Worm (Caenorhabditis elegans): Measurements from ENCODE around the gene dhs-29.

Gene dhs-29

ce11 chrX:7651219-7651958 is 13.3 kb downstream of the dhs-29 start (continued):
- TF ChIP-seq unc-62 (GFP tag; optimal IDR thresholded peaks at IDR 0.05 in 1 of 2), result peak in 1 of 2 experiments; percentile 60
- TF ChIP-seq unc-62 (tag; optimal IDR thresholded peaks at IDR 0.05), result no peak
- no peak for TF ChIP-seq tag-97 (GFP tag; IDR thresholded peaks at IDR 0.05)
- no peak for TF ChIP-seq ceh-82 (tag; optimal IDR thresholded peaks at IDR 0.05)
- TF ChIP-seq F37D6.2 (tag; optimal IDR thresholded peaks at IDR 0.05), result peak; percentile 29
- TF ChIP-seq aly-2 (tag; optimal IDR thresholded peaks at IDR 0.05), result no peak
- TF ChIP-seq aha-1 (tag), result peak; percentile 58
- TF ChIP-seq nhr-10 (tag; optimal IDR thresholded peaks at IDR 0.05), result no peak
- no peak for TF ChIP-seq gei-8 (GFP tag; optimal IDR thresholded peaks at IDR 0.05)
- TF ChIP-seq ama-1 (optimal IDR thresholded peaks at IDR 0.05), result no peak
- TF ChIP-seq lin-39 (tag; optimal IDR thresholded peaks at IDR 0.05), result no peak
- TF ChIP-seq dmd-8 (GFP tag; IDR thresholded peaks at IDR 0.05), result no peak
- no peak for TF ChIP-seq unc-39 (tag; optimal IDR thresholded peaks at IDR 0.05)
- no peak for TF ChIP-seq D1046.2 (GFP tag; IDR thresholded peaks at IDR 0.05)
- 0 out of 2 replicates have a peak, but pooled peaks have one; percentile 62 for TF ChIP-seq php-3 (GFP tag; IDR thresholded peaks at IDR 0.05)
- TF ChIP-seq hlh-11 (tag; optimal IDR thresholded peaks at IDR 0.05), result peak; percentile 53
- no peak for TF ChIP-seq madf-5 (GFP tag; IDR thresholded peaks at IDR 0.05)
- TF ChIP-seq lin-29 (GFP tag; IDR thresholded peaks at IDR 0.05), result no peak
- no peak for TF ChIP-seq mdt-29 (GFP tag; IDR thresholded peaks at IDR 0.05)
- TF ChIP-seq ztf-11 (tag; optimal IDR thresholded peaks at IDR 0.05), result no peak
- TF ChIP-seq Y48G9A.11 (GFP tag; IDR thresholded peaks at IDR 0.05), result no peak
- no peak for TF ChIP-seq ztf-7 (tag; optimal IDR thresholded peaks at IDR 0.05)
- TF ChIP-seq daf-16 (GFP tag; optimal IDR thresholded peaks at IDR 0.05), result peak in 1 of 2 experiments; percentile 11
- no peak for TF ChIP-seq daf-16 (tag; optimal IDR thresholded peaks at IDR 0.05)
- TF ChIP-seq ZK546.5 (tag; optimal IDR thresholded peaks at IDR 0.05), result no peak
- no peak for TF ChIP-seq F10B5.3 (tag; optimal IDR thresholded peaks at IDR 0.05)
- peak; percentile 54; the same call in 1 of the 2 replicates for TF ChIP-seq madf-9 (GFP tag; conservative IDR thresholded peaks at IDR 0.05)
- no peak for TF ChIP-seq nhr-11 (tag; optimal IDR thresholded peaks at IDR 0.05)
- TF ChIP-seq ctbp-1 (GFP tag; IDR thresholded peaks at IDR 0.05), result 0 out of 2 replicates have a peak, but pooled peaks have one; percentile 14
- no peak for TF ChIP-seq F44E2.7 (GFP tag; IDR thresholded peaks at IDR 0.05)
- TF ChIP-seq ceh-44 (GFP tag; IDR thresholded peaks at IDR 0.05), result no peak
- no peak for TF ChIP-seq ces-1 (GFP tag; optimal IDR thresholded peaks at IDR 0.05)
- no peak for TF ChIP-seq pqm-1 (tag; optimal IDR thresholded peaks at IDR 0.05)
- TF ChIP-seq hmg-1.1 (GFP tag; IDR thresholded peaks at IDR 0.05), result peak; percentile 47; the same call in 1 of the 2 replicates
- no peak for TF ChIP-seq duxl-1 (tag; optimal IDR thresholded peaks at IDR 0.05; ENCODE audit: poor library complexity)

- TF ChIP-seq ces-1 (GFP tag; optimal IDR thresholded peaks at IDR 0.05) (no peak), mes-2 (tag; optimal IDR thresholded peaks at IDR 0.05; ENCODE audit: poor library complexity, severe bottlenecking) (no peak), lin-29 (GFP tag; IDR thresholded peaks at IDR 0.05) (no peak), hlh-30 (tag; optimal IDR thresholded peaks at IDR 0.05; ENCODE audit: insufficient read depth) (no peak)
Measured at ce11 chrX:7645313-7645712, 19.4 kb downstream of the dhs-29 start, which contains the start of gene F26A10.2. F26A10.2 (minus strand) TSS chrX:7645413.

ce11 chrX:7640811-7641210 is 23.9 kb downstream of the dhs-29 start:
- TF ChIP-seq mdt-29 (GFP tag; IDR thresholded peaks at IDR 0.05) (no peak), nhr-28 (tag; optimal IDR thresholded peaks at IDR 0.05) (no peak), php-3 (GFP tag; IDR thresholded peaks at IDR 0.05) (no peak), Y5F2A.4 (GFP tag; optimal IDR thresholded peaks at IDR 0.05) (no peak), Y75B8A.6 (GFP tag; IDR thresholded peaks at IDR 0.05) (no peak), snpc-1.2 (GFP tag; IDR thresholded peaks at IDR 0.05) (no peak)
